Fruit fly (Drosophila melanogaster): ENCODE data around the gene CG14210.

CG14210 gene

DNA sequence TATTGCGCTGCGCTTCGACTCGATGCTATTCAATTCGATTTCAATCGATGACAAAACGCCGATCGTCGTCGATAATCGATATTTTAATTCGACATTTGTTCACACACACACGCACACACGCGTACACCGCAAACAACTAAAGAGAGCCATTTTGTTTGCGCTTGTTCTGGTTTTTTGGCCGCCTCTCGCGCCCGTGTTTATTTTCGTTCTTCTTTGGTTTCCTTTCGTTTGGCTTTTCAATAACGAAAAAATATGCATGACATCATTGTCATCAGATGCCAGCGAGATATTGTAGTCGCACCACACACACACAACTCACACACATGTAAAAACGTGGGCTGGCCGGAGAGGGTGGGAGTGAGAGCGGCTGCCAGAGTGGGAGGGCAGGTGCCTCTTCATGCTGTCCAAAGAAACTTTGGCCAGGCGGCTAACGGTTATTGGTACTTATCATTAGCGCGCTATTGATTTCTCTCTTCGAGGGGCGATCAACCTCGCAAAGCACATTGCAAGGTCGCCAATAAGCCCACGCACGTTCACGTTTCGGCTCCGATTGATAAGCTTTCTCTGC, 7.9 kb upstream of the CG14210 start (continued):
- no peak for TF ChIP-seq wek (GFP tag; optimal IDR thresholded peaks at IDR 0.05)
- no peak for TF ChIP-seq CG8478 (optimal IDR thresholded peaks at IDR 0.05)
- no peak for TF ChIP-seq B-H1 (GFP tag; IDR thresholded peaks at IDR 0.05)
- no peak for TF ChIP-seq CG9797 (GFP tag; optimal IDR thresholded peaks at IDR 0.05)
- TF ChIP-seq ro (GFP tag; IDR thresholded peaks at IDR 0.05), result no peak
- no peak for TF ChIP-seq Abd-B (GFP tag; optimal IDR thresholded peaks at IDR 0.05)
- no peak for TF ChIP-seq CG31365 (tag; optimal IDR thresholded peaks at IDR 0.05)
- TF ChIP-seq CG2678 (tag; optimal IDR thresholded peaks at IDR 0.05), result peak; percentile 20
- TF ChIP-seq Hr3 (GFP tag; optimal IDR thresholded peaks at IDR 0.05), result no peak
- TF ChIP-seq CG10959 (GFP tag; IDR thresholded peaks at IDR 0.05), result no peak
- peak; percentile 17; the same call in 1 of the 2 replicates for TF ChIP-seq Xrp1 (GFP tag; IDR thresholded peaks at IDR 0.05)
- TF ChIP-seq Fer1 (GFP tag; optimal IDR thresholded peaks at IDR 0.05), result peak; percentile 11
- no peak for TF ChIP-seq esg (GFP tag; conservative IDR thresholded peaks at IDR 0.05)
- TF ChIP-seq Elba2 (GFP tag; optimal IDR thresholded peaks at IDR 0.05), result no peak
- TF ChIP-seq CG3847 (GFP tag; IDR thresholded peaks at IDR 0.05), result no peak
- peak; percentile 26 for TF ChIP-seq pros (GFP tag; optimal IDR thresholded peaks at IDR 0.05)
- no peak for TF ChIP-seq vfl (GFP tag; optimal IDR thresholded peaks at IDR 0.05)
- TF ChIP-seq repo (GFP tag; optimal IDR thresholded peaks at IDR 0.05), result no peak
- TF ChIP-seq so (GFP tag; IDR thresholded peaks at IDR 0.05), result peak; percentile 80; the same call in 2 of the 3 replicates
- no peak for TF ChIP-seq CG17328 (GFP tag; IDR thresholded peaks at IDR 0.05)
- TF ChIP-seq Trl (optimal IDR thresholded peaks at IDR 0.05), result peak; percentile 21 to 65
- no peak for TF ChIP-seq Trl (GFP tag; optimal IDR thresholded peaks at IDR 0.05)
- TF ChIP-seq lbe (GFP tag; optimal IDR thresholded peaks at IDR 0.05), result no peak
- no peak for TF ChIP-seq CG8944 (GFP tag; optimal IDR thresholded peaks at IDR 0.05)
- no peak for TF ChIP-seq Neu2 (GFP tag; optimal IDR thresholded peaks at IDR 0.05; ENCODE audit: borderline replicate concordance)
- TF ChIP-seq Fer2 (tag; optimal IDR thresholded peaks at IDR 0.05), result no peak
- TF ChIP-seq NK7.1 (GFP tag; optimal IDR thresholded peaks at IDR 0.05), result no peak
- TF ChIP-seq hb (GFP tag; IDR thresholded peaks at IDR 0.05; ENCODE audit: partially characterized antibody), result no peak
- TF ChIP-seq sens-2 (GFP tag; IDR thresholded peaks at IDR 0.05), result no peak
- no peak for TF ChIP-seq CG10321 (GFP tag; IDR thresholded peaks at IDR 0.05)
- TF ChIP-seq Blimp-1 (GFP tag; optimal IDR thresholded peaks at IDR 0.05), result no peak
- no peak for TF ChIP-seq dysf (GFP tag; IDR thresholded peaks at IDR 0.05)
- no peak for TF ChIP-seq CG9215 (GFP tag; IDR thresholded peaks at IDR 0.05)
- TF ChIP-seq CG3995 (GFP tag; optimal IDR thresholded peaks at IDR 0.05), result no peak
- no peak for TF ChIP-seq CG11696 (GFP tag; IDR thresholded peaks at IDR 0.05)
- TF ChIP-seq Asciz (GFP tag; optimal IDR thresholded peaks at IDR 0.05), result no peak
- no peak for TF ChIP-seq CG10979 (tag; optimal IDR thresholded peaks at IDR 0.05)
- peak; percentile 48; the same call in 1 of the 2 replicates for TF ChIP-seq Bgb (GFP tag; IDR thresholded peaks at IDR 0.05; ENCODE audit: partially characterized antibody)
- TF ChIP-seq ase (GFP tag; IDR thresholded peaks at IDR 0.05), result no peak
- no peak for TF ChIP-seq Taf1 (GFP tag; IDR thresholded peaks at IDR 0.05)
- no peak for TF ChIP-seq CG32532 (GFP tag; IDR thresholded peaks at IDR 0.05)
- no peak for TF ChIP-seq Lhr (GFP tag; optimal IDR thresholded peaks at IDR 0.05)
- TF ChIP-seq zfh2 (GFP tag; optimal IDR thresholded peaks at IDR 0.05), result no peak
- peak; percentile 57; the same call in 3 of the 4 replicates for TF ChIP-seq Dll (GFP tag; IDR thresholded peaks at IDR 0.05; ENCODE audit: partially characterized antibody)
- no peak for TF ChIP-seq dpn (GFP tag; optimal IDR thresholded peaks at IDR 0.05)
- no peak for TF ChIP-seq dimm (GFP tag; IDR thresholded peaks at IDR 0.05)
- no peak for TF ChIP-seq CG11456 (GFP tag; IDR thresholded peaks at IDR 0.05)
- no peak for TF ChIP-seq sisA (GFP tag; IDR thresholded peaks at IDR 0.05)
- TF ChIP-seq CG6791 (GFP tag; IDR thresholded peaks at IDR 0.05; ENCODE audit: partially characterized antibody), result peak; percentile 72; the same call in 2 of the 3 replicates
- TF ChIP-seq NC2β (GFP tag; optimal IDR thresholded peaks at IDR 0.05), result no peak
- TF ChIP-seq maf-S (GFP tag; optimal IDR thresholded peaks at IDR 0.05), result no peak
- TF ChIP-seq Nf-YA (GFP tag; IDR thresholded peaks at IDR 0.05), result no peak

Measured in whole organism, embryonic.